Worm (Caenorhabditis elegans): ENCODE results near the gene F18G5.1.

DNA sequence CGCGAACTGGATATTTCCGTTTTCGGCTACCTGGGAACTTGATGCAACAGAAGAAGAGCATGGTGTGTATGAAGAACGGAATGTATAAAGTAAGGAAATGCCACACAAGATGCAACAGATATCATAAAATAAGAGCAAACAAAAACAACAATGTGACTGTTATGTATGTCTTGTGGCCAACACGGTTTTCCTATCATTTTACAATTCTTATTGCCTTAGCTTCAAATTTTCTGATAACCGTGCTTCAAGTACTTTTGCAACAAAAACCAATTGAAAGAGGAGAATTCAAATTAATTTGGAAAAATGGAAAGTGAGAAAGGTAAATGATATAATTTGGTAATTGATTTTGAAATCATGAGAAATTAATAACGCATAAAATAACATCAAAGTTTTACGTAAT lies 28.1 kb upstream of the F18G5.1 start:
- TF ChIP-seq ets-4 (tag; optimal IDR thresholded peaks at IDR 0.05) (no peak), unc-3 (GFP tag; conservative IDR thresholded peaks at IDR 0.05) (no peak), unc-3 (tag; optimal IDR thresholded peaks at IDR 0.05) (no peak), ceh-19 (GFP tag; optimal IDR thresholded peaks at IDR 0.05) (no peak), ama-1 (optimal IDR thresholded peaks at IDR 0.05) (no peak), elt-2 (tag; optimal IDR thresholded peaks at IDR 0.05) (no peak), ceh-9 (tag; optimal IDR thresholded peaks at IDR 0.05) (no peak), tbx-2 (tag; optimal IDR thresholded peaks at IDR 0.05) (no peak)
